Fruit fly (Drosophila melanogaster): Measurements from ENCODE around the gene CG7560.

The CG7560 gene

DNA sequence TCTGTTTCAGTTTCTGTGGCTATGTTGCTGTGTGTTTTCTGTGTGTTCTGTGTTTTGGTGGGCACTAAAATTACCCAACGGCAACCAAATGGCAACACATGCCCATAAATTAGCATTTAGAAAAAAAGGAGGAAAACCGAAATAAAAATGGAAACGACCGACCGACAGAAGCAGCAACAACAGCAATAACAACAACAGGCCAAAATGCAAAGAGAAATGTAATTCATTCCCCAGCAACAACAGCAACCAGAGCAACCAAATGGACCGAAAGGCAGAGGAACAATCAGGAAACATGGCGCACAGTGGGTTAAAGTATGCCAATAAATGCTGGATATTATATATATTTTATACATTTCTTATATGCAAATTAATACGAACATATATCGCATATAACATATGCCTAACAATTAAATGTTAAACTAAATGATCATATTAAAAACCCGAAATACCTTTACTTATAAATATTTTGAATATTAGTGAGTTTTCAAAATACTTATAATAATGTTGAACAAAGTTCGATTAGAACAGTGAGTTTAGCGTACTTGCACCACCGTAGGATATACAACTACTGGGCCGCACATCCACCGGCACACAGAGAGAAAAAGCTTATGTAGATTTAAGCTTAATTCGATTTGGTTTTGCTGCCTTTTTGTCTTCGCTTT is 35.9 kb upstream of the CG7560 start (continued):
- peak; percentile 4 for TF ChIP-seq lab (GFP tag; optimal IDR thresholded peaks at IDR 0.05)
- TF ChIP-seq CG6791 (GFP tag; IDR thresholded peaks at IDR 0.05; ENCODE audit: partially characterized antibody): no peak
- no peak for TF ChIP-seq Dfd (GFP tag; optimal IDR thresholded peaks at IDR 0.05)
- no peak for TF ChIP-seq btn (GFP tag; optimal IDR thresholded peaks at IDR 0.05)
- no peak for TF ChIP-seq CTCF (GFP tag; optimal IDR thresholded peaks at IDR 0.05)
- no peak for TF ChIP-seq CG12769 (tag; optimal IDR thresholded peaks at IDR 0.05)
- no peak for TF ChIP-seq CG6765 (GFP tag; optimal IDR thresholded peaks at IDR 0.05)
- peak; percentile 36 for TF ChIP-seq oc (tag; optimal IDR thresholded peaks at IDR 0.05)
- no peak for TF ChIP-seq sob (GFP tag; IDR thresholded peaks at IDR 0.05)
- TF ChIP-seq gsb (GFP tag; IDR thresholded peaks at IDR 0.05): no peak
- TF ChIP-seq sqz (GFP tag; optimal IDR thresholded peaks at IDR 0.05): no peak
- no peak for TF ChIP-seq CG2129 (GFP tag; IDR thresholded peaks at IDR 0.05; ENCODE audit: partially characterized antibody)
- TF ChIP-seq sc (optimal IDR thresholded peaks at IDR 0.05): no peak
- TF ChIP-seq sc (GFP tag; optimal IDR thresholded peaks at IDR 0.05): peak; percentile 19
- TF ChIP-seq Xbp1 (GFP tag; optimal IDR thresholded peaks at IDR 0.05): no peak
- TF ChIP-seq CG13894 (tag; optimal IDR thresholded peaks at IDR 0.05): no peak
- no peak for TF ChIP-seq grn (GFP tag; optimal IDR thresholded peaks at IDR 0.05)
- no peak for TF ChIP-seq Atf-2 (GFP tag; optimal IDR thresholded peaks at IDR 0.05)
- TF ChIP-seq salm (tag; optimal IDR thresholded peaks at IDR 0.05): peak; percentile 0
- TF ChIP-seq CG18599 (GFP tag; optimal IDR thresholded peaks at IDR 0.05): peak; percentile 34
- no peak for TF ChIP-seq CG15514 (GFP tag; optimal IDR thresholded peaks at IDR 0.05)

DNA sequence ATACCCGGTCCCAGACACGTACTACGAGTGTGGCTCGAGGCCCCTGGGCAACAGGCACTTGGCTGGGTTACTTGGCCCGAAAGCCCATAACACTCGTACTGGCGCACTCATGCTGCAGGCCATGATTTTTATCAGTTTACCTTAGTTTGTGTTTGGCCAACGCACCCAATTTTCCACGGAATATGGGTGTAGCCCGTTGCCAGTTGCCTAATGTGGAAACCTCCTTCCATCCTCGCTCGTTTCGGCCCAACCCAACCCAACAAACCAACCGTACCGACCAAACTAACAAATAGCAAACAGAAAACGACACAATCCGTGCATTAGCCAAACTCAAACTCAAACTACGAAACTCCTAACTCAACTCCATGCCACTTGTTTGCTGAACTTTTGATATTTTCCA is 31.2 kb upstream of the CG7560 start:
- no peak for TF ChIP-seq CG4820 (GFP tag; optimal IDR thresholded peaks at IDR 0.05)
- TF ChIP-seq aop (GFP tag; IDR thresholded peaks at IDR 0.05): 0 out of 2 replicates have a peak, but pooled peaks have one; percentile 23
- no peak for TF ChIP-seq peb (GFP tag; IDR thresholded peaks at IDR 0.05)
- TF ChIP-seq CG30403 (GFP tag; optimal IDR thresholded peaks at IDR 0.05): no peak
- no peak for TF ChIP-seq chn (GFP tag; optimal IDR thresholded peaks at IDR 0.05)
- TF ChIP-seq CG18599 (GFP tag; optimal IDR thresholded peaks at IDR 0.05): no peak
- no peak for TF ChIP-seq insv (GFP tag; optimal IDR thresholded peaks at IDR 0.05)
- no peak for TF ChIP-seq ATbp (GFP tag; optimal IDR thresholded peaks at IDR 0.05)
- TF ChIP-seq zen2 (GFP tag; IDR thresholded peaks at IDR 0.05; ENCODE audit: partially characterized antibody): no peak
- no peak for TF ChIP-seq emc (GFP tag; optimal IDR thresholded peaks at IDR 0.05)
- no peak for TF ChIP-seq CG9437 (GFP tag; optimal IDR thresholded peaks at IDR 0.05)
- no peak for TF ChIP-seq nmo (GFP tag; optimal IDR thresholded peaks at IDR 0.05)
- TF ChIP-seq CG3726 (GFP tag; IDR thresholded peaks at IDR 0.05): no peak
- TF ChIP-seq CG10565 (GFP tag; optimal IDR thresholded peaks at IDR 0.05): no peak
- TF ChIP-seq CHES-1-like (GFP tag; optimal IDR thresholded peaks at IDR 0.05): no peak
- no peak for TF ChIP-seq Rfx (GFP tag; IDR thresholded peaks at IDR 0.05)
- TF ChIP-seq chif (GFP tag; optimal IDR thresholded peaks at IDR 0.05): no peak
- TF ChIP-seq Ada2b (GFP tag; IDR thresholded peaks at IDR 0.05): no peak
- no peak for TF ChIP-seq Abd-B (GFP tag; optimal IDR thresholded peaks at IDR 0.05)
- no peak for TF ChIP-seq CG11398 (GFP tag; optimal IDR thresholded peaks at IDR 0.05)
- no peak for TF ChIP-seq gt (GFP tag; IDR thresholded peaks at IDR 0.05)
- TF ChIP-seq CG4282 (GFP tag; optimal IDR thresholded peaks at IDR 0.05): no peak
- no peak for TF ChIP-seq crp (GFP tag; optimal IDR thresholded peaks at IDR 0.05)
- no peak for TF ChIP-seq CG9609 (GFP tag; optimal IDR thresholded peaks at IDR 0.05)
- no peak for TF ChIP-seq BtbVII (GFP tag; optimal IDR thresholded peaks at IDR 0.05)
- no peak for TF ChIP-seq CrebB (tag; optimal IDR thresholded peaks at IDR 0.05)
- no peak for TF ChIP-seq exex (tag; optimal IDR thresholded peaks at IDR 0.05)
- TF ChIP-seq Deaf1 (tag; optimal IDR thresholded peaks at IDR 0.05): no peak
- no peak for TF ChIP-seq odd (GFP tag; optimal IDR thresholded peaks at IDR 0.05)
- TF ChIP-seq CG5180 (GFP tag; optimal IDR thresholded peaks at IDR 0.05): no peak
- TF ChIP-seq H15 (GFP tag; IDR thresholded peaks at IDR 0.05): no peak
